Worm (Caenorhabditis elegans) whole organism, late embryonic: Measurements from ENCODE around the gene mfsd-8.

ENCODE experiments used
- elt-2 ChIP-seq: sonication (generic microtip); optimal IDR thresholded peaks from 2 replicates; lab custom pipeline; 2016; ENCODE audit warnings: missing genetic modification reagents, missing genetic modification characterization, missing compliant biosample characterization
- fkh-10 ChIP-seq: fragments of 150-350 bp; optimal IDR thresholded peaks from 2 replicates; lab custom pipeline; 2014; ENCODE audit warnings: missing biosample characterization, missing genetic modification reagents, missing genetic modification characterization
- nfya-1 ChIP-seq: sonication (generic microtip); optimal IDR thresholded peaks from 2 replicates; lab custom pipeline; 2017; ENCODE audit warnings: missing genetic modification characterization, mild to moderate bottlenecking, missing compliant biosample characterization, antibody characterized with exemption, moderate library complexity
- nhr-232 ChIP-seq: sonication (generic microtip); optimal IDR thresholded peaks from 2 replicates; lab custom pipeline; 2016; ENCODE audit warnings: missing genetic modification characterization, missing compliant biosample characterization
- npax-4 ChIP-seq: sonication (generic microtip); optimal IDR thresholded peaks from 2 replicates; lab custom pipeline; 2016; ENCODE audit warnings: missing genetic modification characterization, missing compliant biosample characterization
- pag-3 ChIP-seq: sonication (generic microtip); optimal IDR thresholded peaks from 2 replicates; lab custom pipeline; 2016; ENCODE audit warnings: missing compliant biosample characterization, missing genetic modification characterization, borderline replicate concordance

- no peak for TF ChIP-seq pag-3 (tag; lab: Kevin White, UChicago)
- TF ChIP-seq npax-4 (tag; lab: Kevin White, UChicago): no peak
- no peak for TF ChIP-seq elt-2
- TF ChIP-seq nfya-1 (tag; lab: Kevin White, UChicago): no peak
- TF ChIP-seq nhr-232 (tag; lab: Kevin White, UChicago): no peak
- no peak for TF ChIP-seq fkh-10
Measured at ce11 chrIII:3308940-3309339, 26.8 kb downstream of the mfsd-8 start.
